Worm (Caenorhabditis elegans): ENCODE results near the gene K07F5.17.

K07F5.17 gene

DNA sequence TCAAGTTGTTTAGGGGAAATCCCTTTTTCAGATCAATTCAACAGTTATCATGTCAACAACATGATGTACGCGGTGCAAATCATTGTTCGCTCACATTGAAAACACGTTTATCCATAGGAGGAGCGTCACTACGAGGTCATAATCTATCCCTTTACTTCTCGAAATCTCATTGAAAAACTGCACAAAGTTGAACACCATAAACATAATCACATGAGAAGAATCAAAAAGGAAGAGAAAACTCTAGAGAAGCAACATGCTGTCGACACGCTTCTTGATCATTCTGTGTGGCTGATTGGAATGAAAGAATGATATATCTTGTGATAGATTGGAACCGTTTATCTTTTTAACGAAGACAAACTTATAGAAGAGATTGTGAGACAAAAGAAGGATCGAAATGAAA lies 25.7 kb downstream of the K07F5.17 start (continued):
- TF ChIP-seq pha-4 (GFP tag; IDR thresholded peaks at IDR 0.05) (no peak), pha-4 (tag; optimal IDR thresholded peaks at IDR 0.05) (no peak), mdl-1 (tag; optimal IDR thresholded peaks at IDR 0.05) (peak in 1 of 2 experiments; percentile 72), mes-2 (tag; optimal IDR thresholded peaks at IDR 0.05; ENCODE audit: poor library complexity, severe bottlenecking) (peak; percentile 41), unc-39 (tag; optimal IDR thresholded peaks at IDR 0.05) (no peak), lsy-2 (tag; optimal IDR thresholded peaks at IDR 0.05) (peak; percentile 5 to 79), zfp-2 (tag; optimal IDR thresholded peaks at IDR 0.05) (no peak), gei-8 (GFP tag; optimal IDR thresholded peaks at IDR 0.05) (peak; percentile 75), mep-1 (tag; optimal IDR thresholded peaks at IDR 0.05) (peak; percentile 59), nhr-28 (tag; optimal IDR thresholded peaks at IDR 0.05) (peak; percentile 92), dpl-1 (GFP tag; optimal IDR thresholded peaks at IDR 0.05) (peak; percentile 49), hlh-11 (tag; optimal IDR thresholded peaks at IDR 0.05) (peak; percentile 90), snpc-4 (tag; optimal IDR thresholded peaks at IDR 0.05) (no peak), nhr-77 (tag; optimal IDR thresholded peaks at IDR 0.05) (peak; percentile 12), T20F7.1 (GFP tag; optimal IDR thresholded peaks at IDR 0.05) (peak; percentile 29), sdz-12 (GFP tag; optimal IDR thresholded peaks at IDR 0.05) (no peak), lin-29 (GFP tag; IDR thresholded peaks at IDR 0.05) (no peak), aha-1 (tag) (peak; percentile 92), F49E8.2 (tag; optimal IDR thresholded peaks at IDR 0.05; ENCODE audit: borderline replicate concordance) (no peak)

DNA sequence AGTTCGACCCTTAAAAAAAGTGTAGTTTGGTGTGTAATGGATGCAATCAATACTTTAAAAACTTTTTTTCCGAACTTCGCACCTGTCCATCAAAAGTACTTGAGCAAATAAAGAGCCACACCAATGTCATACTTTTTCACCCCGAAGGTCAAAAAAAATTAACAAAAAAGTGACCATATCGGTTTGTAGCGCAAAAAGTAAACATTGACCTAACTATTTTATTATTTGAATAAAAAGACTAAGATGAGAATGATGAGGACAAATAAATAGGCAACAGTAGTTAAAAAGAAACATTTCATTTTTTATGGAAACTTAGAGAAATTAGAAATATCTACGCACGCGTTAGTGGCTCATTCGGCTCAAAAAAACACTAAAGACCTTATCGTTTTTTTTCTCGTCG lies 27.2 kb downstream of the K07F5.17 start:
- TF ChIP-seq dpl-1 (GFP tag; optimal IDR thresholded peaks at IDR 0.05) (no peak), lin-1 (GFP tag; IDR thresholded peaks at IDR 0.05) (no peak), nhr-6 (tag; optimal IDR thresholded peaks at IDR 0.05) (no peak), gei-8 (GFP tag; optimal IDR thresholded peaks at IDR 0.05) (no peak), skn-1 (tag; optimal IDR thresholded peaks at IDR 0.05) (no peak), nhr-237 (tag; optimal IDR thresholded peaks at IDR 0.05) (no peak), snpc-1.2 (GFP tag; IDR thresholded peaks at IDR 0.05) (no peak), nhr-41 (GFP tag; IDR thresholded peaks at IDR 0.05) (no peak), F10B5.3 (tag; optimal IDR thresholded peaks at IDR 0.05) (no peak), zfp-2 (tag; optimal IDR thresholded peaks at IDR 0.05) (no peak), unc-39 (tag; optimal IDR thresholded peaks at IDR 0.05) (no peak), nhr-11 (tag; optimal IDR thresholded peaks at IDR 0.05) (no peak), nhr-10 (tag; optimal IDR thresholded peaks at IDR 0.05) (no peak), php-3 (GFP tag; IDR thresholded peaks at IDR 0.05) (no peak), hlh-30 (tag; optimal IDR thresholded peaks at IDR 0.05; ENCODE audit: insufficient read depth) (no peak), ces-1 (GFP tag; optimal IDR thresholded peaks at IDR 0.05) (no peak), ceh-20 (GFP tag; IDR thresholded peaks at IDR 0.05) (no peak), pha-4 (GFP tag; IDR thresholded peaks at IDR 0.05) (no peak), pha-4 (tag; optimal IDR thresholded peaks at IDR 0.05) (no peak), Y48G9A.11 (GFP tag; IDR thresholded peaks at IDR 0.05) (no peak)

DNA sequence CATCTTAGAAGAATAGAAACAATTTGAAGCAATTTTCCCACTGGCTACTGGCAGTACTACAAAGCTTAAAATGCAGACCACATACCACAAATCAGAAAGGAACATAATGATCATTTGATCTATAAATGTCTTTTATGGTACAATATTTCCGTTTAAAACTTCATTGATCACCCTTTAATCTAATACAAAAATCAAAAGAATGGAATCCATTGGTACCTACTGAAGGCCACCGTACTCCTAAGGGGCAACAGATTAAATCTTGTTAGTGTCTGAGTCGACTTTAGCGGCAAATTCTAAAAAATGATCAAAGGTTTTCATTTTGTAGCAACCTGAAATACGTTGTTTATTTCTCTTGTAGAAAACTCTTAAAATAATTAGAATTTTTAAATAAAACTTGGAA lies 30.0 kb downstream of the K07F5.17 start:
- TF ChIP-seq unc-62 (GFP tag; optimal IDR thresholded peaks at IDR 0.05 in 1 of 2) (no peak), unc-62 (tag; optimal IDR thresholded peaks at IDR 0.05) (no peak)

DNA sequence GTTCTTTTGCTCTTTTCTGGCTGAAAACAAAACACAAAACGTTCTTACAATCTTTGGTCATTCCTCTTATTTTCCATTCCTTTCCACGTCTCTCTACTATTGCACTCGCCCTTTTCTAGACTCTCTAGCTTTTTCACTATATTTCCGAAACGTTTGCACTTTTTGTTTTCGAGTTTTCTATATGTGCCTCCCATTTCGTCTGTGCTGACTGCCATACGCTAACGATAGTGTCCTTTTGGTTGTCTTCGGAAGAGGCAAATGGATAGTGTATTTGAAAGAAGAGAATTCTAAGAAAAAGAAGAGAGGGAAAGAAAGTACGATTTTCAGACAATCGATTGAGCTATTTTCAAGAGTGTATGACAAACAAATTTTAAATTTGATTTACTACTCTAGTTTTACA lies 30.6 kb downstream of the K07F5.17 start:
- TF ChIP-seq Y75B8A.6 (GFP tag; IDR thresholded peaks at IDR 0.05) (no peak), nhr-28 (tag; optimal IDR thresholded peaks at IDR 0.05) (peak; percentile 73), set-16 (GFP tag; IDR thresholded peaks at IDR 0.05) (no peak), dve-1 (tag; optimal IDR thresholded peaks at IDR 0.05; ENCODE audit: insufficient read depth) (peak; percentile 64), ces-1 (GFP tag; optimal IDR thresholded peaks at IDR 0.05) (no peak), D1046.2 (GFP tag; IDR thresholded peaks at IDR 0.05) (no peak), daf-16 (GFP tag; optimal IDR thresholded peaks at IDR 0.05) (no peak), daf-16 (tag; optimal IDR thresholded peaks at IDR 0.05) (peak; percentile 85), ctbp-1 (GFP tag; IDR thresholded peaks at IDR 0.05) (no peak), vab-7 (GFP tag; IDR thresholded peaks at IDR 0.05) (no peak), nhr-237 (tag; optimal IDR thresholded peaks at IDR 0.05) (no peak), lsy-2 (tag; optimal IDR thresholded peaks at IDR 0.05) (peak in 1 of 2 experiments; percentile 19), nhr-42 (GFP tag; IDR thresholded peaks at IDR 0.05) (no peak), mdt-29 (GFP tag; IDR thresholded peaks at IDR 0.05) (no peak), spr-3 (GFP tag; optimal IDR thresholded peaks at IDR 0.05) (no peak), pqm-1 (tag; optimal IDR thresholded peaks at IDR 0.05) (peak; percentile 69), aly-2 (tag; optimal IDR thresholded peaks at IDR 0.05) (no peak), lin-1 (GFP tag; IDR thresholded peaks at IDR 0.05) (no peak), unc-130 (GFP tag; optimal IDR thresholded peaks at IDR 0.05) (no peak), aha-1 (tag) (no peak)

All from whole organism, L4 larva.